Worm (Caenorhabditis elegans) whole organism, L4/young adult: ENCODE data around the gene sdz-6.

ENCODE experiments used
- W03F9.2 ChIP-seq: fragments of 150-350 bp; optimal IDR thresholded peaks from 2 replicates; lab custom pipeline; 2014; ENCODE audit warnings: missing biosample characterization, missing genetic modification characterization
- dao-5 ChIP-seq: sonication (generic microtip); optimal IDR thresholded peaks from 2 replicates; lab custom pipeline; 2016; ENCODE audit warnings: missing genotype, missing genetic modification characterization, moderate library complexity, missing compliant biosample characterization

DNA sequence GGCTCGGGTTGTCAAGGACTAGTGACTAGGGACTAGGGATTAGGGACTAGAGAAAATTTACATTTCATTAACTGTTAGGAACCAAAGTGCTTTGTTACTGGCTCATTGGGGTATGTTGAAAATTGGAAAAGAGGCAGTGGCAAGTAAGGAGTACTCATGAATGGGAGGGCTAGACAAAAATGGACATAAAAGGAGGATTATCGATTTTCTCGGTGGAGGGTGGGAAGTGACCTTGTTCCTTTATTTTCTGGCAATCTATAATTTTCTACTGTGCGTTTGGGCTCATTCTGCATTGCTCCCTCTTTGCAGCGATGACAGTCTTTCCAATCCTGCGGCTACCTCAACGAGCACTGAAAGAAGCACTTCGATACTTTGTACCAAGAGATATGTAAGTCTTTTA lies 22.9 kb upstream of the sdz-6 start, which contains the start of gene fbxb-60:
- TF ChIP-seq dao-5 (tag; lab: Kevin White, UChicago) (no peak), W03F9.2 (no peak)
